Fruit fly (Drosophila melanogaster) whole organism, embryonic: Measurements from ENCODE around the gene CG2321.
A peak's percentile ranks its signal among the peaks of the same experiment; 100 is the strongest.

Experiments
- Awh ChIP-seq: fragments of 200-800 bp; sonication (Bioruptor generic); IDR thresholded peaks from 2 replicates; pipeline ENCODE4, ENCODE4 v1.3.6; 2022; ENCODE audit warnings: missing biosample characterization, missing genetic modification characterization
- CG10321 ChIP-seq: fragments of 200-800 bp; sonication (Bioruptor generic); IDR thresholded peaks from 2 replicates; pipeline ENCODE4 v1.3.6; 2022; ENCODE audit warnings: missing biosample characterization, missing genetic modification characterization
- CG10366 ChIP-seq: fragments of 200-800 bp; sonication (Bioruptor generic); IDR thresholded peaks from 2 replicates; pipeline ENCODE4 v1.3.6; 2022; ENCODE audit warnings: missing biosample characterization, missing genetic modification characterization
- CG12391 ChIP-seq: fragments of 200-800 bp; sonication (Bioruptor generic); optimal IDR thresholded peaks from 3 replicates; lab custom pipeline; 2018; ENCODE audit warnings: missing biosample characterization, mild to moderate bottlenecking, missing genetic modification characterization, moderate library complexity
- CG13287 ChIP-seq: fragments of 200-800 bp; sonication (Bioruptor generic); IDR thresholded peaks from 2 replicates; pipeline ENCODE4 v1.3.6; 2022; ENCODE audit warnings: missing biosample characterization, missing genetic modification characterization; ENCODE audit not compliant: partially characterized antibody
- CG17359 ChIP-seq: fragments of 200-800 bp; sonication (Bioruptor generic); optimal IDR thresholded peaks from 3 replicates; lab custom pipeline; 2018; ENCODE audit warnings: missing biosample characterization, mild to moderate bottlenecking, missing genetic modification characterization, moderate library complexity
- CG17568 ChIP-seq: fragments of 200-800 bp; sonication (Bioruptor generic); optimal IDR thresholded peaks from 2 replicates; lab custom pipeline; 2018; ENCODE audit warnings: missing biosample characterization, mild to moderate bottlenecking, missing genetic modification characterization, moderate library complexity
- CG17829 ChIP-seq: fragments of 200-800 bp; optimal IDR thresholded peaks from 2 replicates; lab custom pipeline; 2019; ENCODE audit warnings: missing biosample characterization, mild to moderate bottlenecking, missing genetic modification characterization, moderate library complexity
- CG17912 ChIP-seq: fragments of 200-800 bp; sonication (Bioruptor generic); optimal IDR thresholded peaks from 2 replicates; lab custom pipeline; 2018; ENCODE audit warnings: missing biosample characterization, mild to moderate bottlenecking, missing genetic modification characterization
- CG1832 ChIP-seq: fragments of 200-800 bp; sonication (Bioruptor generic); optimal IDR thresholded peaks from 2 replicates; lab custom pipeline; 2017; ENCODE audit warnings: missing biosample characterization, mild to moderate bottlenecking, missing genetic modification characterization, inconsistent platforms
- CG2116 ChIP-seq: fragments of 200-800 bp; sonication (Bioruptor generic); optimal IDR thresholded peaks from 3 replicates; lab custom pipeline; 2018; ENCODE audit warnings: missing biosample characterization, mild to moderate bottlenecking, missing genetic modification characterization
- CG2120 ChIP-seq: fragments of 200-800 bp; sonication (Bioruptor generic); optimal IDR thresholded peaks from 3 replicates; lab custom pipeline; 2016; ENCODE audit warnings: missing biosample characterization, missing genetic modification characterization
- CG2202 ChIP-seq: fragments of 200-800 bp; sonication (Bioruptor generic); optimal IDR thresholded peaks from 2 replicates; lab custom pipeline; 2018; ENCODE audit warnings: missing biosample characterization, mild to moderate bottlenecking, missing genetic modification characterization
- CG2712 ChIP-seq: fragments of 200-800 bp; optimal IDR thresholded peaks from 3 replicates; lab custom pipeline; 2019; ENCODE audit warnings: missing biosample characterization, mild to moderate bottlenecking, missing genetic modification characterization, moderate library complexity
- CG33557 ChIP-seq: fragments of 200-800 bp; sonication (Bioruptor generic); optimal IDR thresholded peaks from 2 replicates; lab custom pipeline; 2019; ENCODE audit warnings: missing biosample characterization, mild to moderate bottlenecking, missing genetic modification characterization, moderate library complexity
- CG4617 ChIP-seq: fragments of 200-800 bp; sonication (Bioruptor generic); optimal IDR thresholded peaks from 3 replicates; lab custom pipeline; 2016; ENCODE audit warnings: missing biosample characterization, missing genetic modification characterization, borderline replicate concordance
- CG5180 ChIP-seq: fragments of 200-800 bp; sonication (Bioruptor generic); optimal IDR thresholded peaks from 3 replicates; lab custom pipeline; 2017; ENCODE audit warnings: missing biosample characterization, missing genetic modification characterization, mild to moderate bottlenecking, moderate library complexity, missing genetic modification reagents
- CG6272 ChIP-seq: fragments of 200-800 bp; sonication (Bioruptor generic); IDR thresholded peaks from 2 replicates; pipeline ENCODE4 v1.3.6; 2022; ENCODE audit warnings: missing biosample characterization, missing genetic modification characterization
- CG7271 ChIP-seq: fragments of 200-800 bp; sonication (Bioruptor generic); optimal IDR thresholded peaks from 2 replicates; lab custom pipeline; 2018; ENCODE audit warnings: missing biosample characterization, mild to moderate bottlenecking, missing genetic modification characterization, moderate library complexity
- CG7839 ChIP-seq: fragments of 200-800 bp; sonication (Bioruptor generic); optimal IDR thresholded peaks from 3 replicates; lab custom pipeline; 2018; ENCODE audit warnings: missing biosample characterization, mild to moderate bottlenecking, missing genetic modification characterization, moderate library complexity
- CG9797 ChIP-seq: fragments of 200-800 bp; sonication (Bioruptor generic); optimal IDR thresholded peaks from 3 replicates; lab custom pipeline; 2018; ENCODE audit warnings: missing biosample characterization, mild to moderate bottlenecking, missing genetic modification characterization
- CG9932 ChIP-seq: fragments of 200-800 bp; sonication (Bioruptor generic); IDR thresholded peaks from 2 replicates; pipeline ENCODE4 v1.3.6; 2022; ENCODE audit warnings: missing biosample characterization, missing genetic modification characterization
- CHES-1-like ChIP-seq: fragments of 200-800 bp; sonication (Bioruptor generic); optimal IDR thresholded peaks from 2 replicates; lab custom pipeline; 2016; ENCODE audit warnings: missing biosample characterization, missing genetic modification characterization
- Dp ChIP-seq: fragments of 200-800 bp; sonication (Bioruptor generic); optimal IDR thresholded peaks from 2 replicates; lab custom pipeline; 2018; ENCODE audit warnings: missing biosample characterization, mild to moderate bottlenecking, missing genetic modification characterization, moderate library complexity
- Med ChIP-seq: fragments of 200-800 bp; sonication (Bioruptor generic); peaks from one replicate; lab custom pipeline; 2016; ENCODE audit warnings: missing biosample characterization, missing genetic modification characterization, mild to moderate bottlenecking, inconsistent platforms, moderate library complexity
- Nf-YB ChIP-seq: fragments of 200-800 bp; sonication (Bioruptor generic); optimal IDR thresholded peaks from 3 replicates; lab custom pipeline; 2019; ENCODE audit warnings: missing biosample characterization, mild to moderate bottlenecking, missing genetic modification characterization, moderate library complexity
- Nf-YC ChIP-seq: fragments of 200-800 bp; optimal IDR thresholded peaks from 3 replicates; lab custom pipeline; 2019; ENCODE audit warnings: missing biosample characterization, mild to moderate bottlenecking, missing genetic modification characterization, moderate library complexity
- PHDP ChIP-seq: fragments of 200-800 bp; sonication (Bioruptor generic); optimal IDR thresholded peaks from 3 replicates; lab custom pipeline; 2018; ENCODE audit warnings: missing biosample characterization, mild to moderate bottlenecking, missing genetic modification characterization, moderate library complexity
- Ravus ChIP-seq: fragments of 200-800 bp; sonication (Bioruptor generic); IDR thresholded peaks from 2 replicates; pipeline ENCODE4 v1.3.6; 2022; ENCODE audit warnings: missing biosample characterization, missing genetic modification characterization
- Side ChIP-seq: fragments of 200-800 bp; sonication (Bioruptor generic); optimal IDR thresholded peaks from 2 replicates; lab custom pipeline; 2016; ENCODE audit warnings: missing biosample characterization, missing genetic modification characterization
- Sox100B ChIP-seq: fragments of 200-800 bp; sonication (Bioruptor generic); optimal IDR thresholded peaks from 3 replicates; lab custom pipeline; 2018; ENCODE audit warnings: missing biosample characterization, mild to moderate bottlenecking, missing genetic modification characterization
- Xrp1 ChIP-seq: fragments of 200-800 bp; sonication (Bioruptor generic); IDR thresholded peaks from 2 replicates; pipeline ENCODE4 v1.3.6; 2022; ENCODE audit warnings: missing biosample characterization, missing genetic modification characterization
- abd-A ChIP-seq: fragments of 200-800 bp; sonication (Bioruptor generic); optimal IDR thresholded peaks from 3 replicates; lab custom pipeline; 2019; ENCODE audit warnings: missing biosample characterization, mild to moderate bottlenecking, missing genetic modification characterization, moderate library complexity
- ap ChIP-seq: fragments of 200-800 bp; sonication (Bioruptor generic); IDR thresholded peaks from 2 replicates; pipeline ENCODE4 v1.3.6; 2022; ENCODE audit warnings: missing biosample characterization, missing genetic modification characterization
- bigmax ChIP-seq: fragments of 200-800 bp; sonication (Bioruptor generic); optimal IDR thresholded peaks from 2 replicates; lab custom pipeline; 2018; ENCODE audit warnings: missing biosample characterization, mild to moderate bottlenecking, missing genetic modification characterization
- cas ChIP-seq: fragments of 200-800 bp; sonication (Bioruptor generic); IDR thresholded peaks from 2 replicates; pipeline ENCODE4 v1.3.6; 2022; ENCODE audit warnings: missing biosample characterization, missing genetic modification characterization
- cato ChIP-seq: fragments of 200-800 bp; sonication (Bioruptor generic); optimal IDR thresholded peaks from 2 replicates; lab custom pipeline; 2016; ENCODE audit warnings: missing biosample characterization, missing genetic modification characterization, borderline replicate concordance
- chinmo ChIP-seq: fragments of 200-800 bp; sonication (Bioruptor generic); IDR thresholded peaks from 4 replicates; pipeline ENCODE4 v1.3.6; 2022; ENCODE audit warnings: missing biosample characterization, missing genetic modification characterization; ENCODE audit not compliant: partially characterized antibody
- corto ChIP-seq: fragments of 200-800 bp; sonication (Bioruptor generic); optimal IDR thresholded peaks from 2 replicates; lab custom pipeline; 2016; ENCODE audit warnings: missing biosample characterization, mild to moderate bottlenecking, missing genetic modification characterization, moderate library complexity
- esg ChIP-seq: fragments of 200-800 bp; sonication (Bioruptor generic); conservative IDR thresholded peaks from 2 replicates; pipeline ENCODE4 v1.3.6; 2022; ENCODE audit warnings: missing biosample characterization, missing genetic modification characterization
- hb ChIP-seq: fragments of 200-800 bp; sonication (Bioruptor generic); IDR thresholded peaks from 3 replicates; pipeline ENCODE4 v1.3.6; 2022; ENCODE audit warnings: missing biosample characterization, missing genetic modification characterization; ENCODE audit not compliant: partially characterized antibody
- jumu ChIP-seq: fragments of 200-800 bp; sonication (Bioruptor generic); optimal IDR thresholded peaks from 3 replicates; lab custom pipeline; 2016; ENCODE audit warnings: missing biosample characterization, missing genetic modification characterization
- ken ChIP-seq: fragments of 200-800 bp; sonication (Bioruptor generic); IDR thresholded peaks from 3 replicates; pipeline ENCODE4 v1.3.6; 2022; ENCODE audit warnings: missing biosample characterization, missing genetic modification characterization
- oc ChIP-seq: fragments of 200-800 bp; sonication (Bioruptor generic); optimal IDR thresholded peaks from 2 replicates; lab custom pipeline; 2018; ENCODE audit warnings: missing biosample characterization, mild to moderate bottlenecking, missing genetic modification characterization, moderate library complexity
- sd ChIP-seq: fragments of 200-800 bp; sonication (Bioruptor generic); optimal IDR thresholded peaks from 3 replicates; lab custom pipeline; 2018; ENCODE audit warnings: missing biosample characterization, mild to moderate bottlenecking, missing genetic modification characterization, moderate library complexity
- tx ChIP-seq: fragments of 200-800 bp; sonication (Bioruptor generic); optimal IDR thresholded peaks from 2 replicates; lab custom pipeline; 2016; ENCODE audit warnings: missing biosample characterization, missing genetic modification characterization
- vvl ChIP-seq: fragments of 200-800 bp; sonication (Bioruptor generic); IDR thresholded peaks from 2 replicates; pipeline ENCODE4 v1.3.6; 2022; ENCODE audit warnings: missing biosample characterization, missing genetic modification characterization

Gene CG2321

dm6 chr3R:29522164-29522563 is 33.1 kb upstream of the CG2321 start (continued):
- TF ChIP-seq CG17829 (tag; lab: Kevin White, UChicago) (peak; percentile 80), ken (GFP tag; lab: Robert Waterston, UW) (0 out of 3 replicates have a peak, but pooled peaks have one; percentile 24), CG10366 (GFP tag; lab: Robert Waterston, UW) (0 out of 2 replicates have a peak, but pooled peaks have one; percentile 33), CG2202 (tag; lab: Kevin White, UChicago) (peak; percentile 56), jumu (GFP tag; lab: Kevin White, UChicago) (peak; percentile 7), Xrp1 (GFP tag; lab: Robert Waterston, UW) (peak; percentile 82), CG9932 (GFP tag; lab: Robert Waterston, UW) (no peak), CG2712 (tag; lab: Kevin White, UChicago) (peak; percentile 83), Sox100B (peak; percentile 33), CHES-1-like (GFP tag; lab: Kevin White, UChicago) (no peak)

DNA sequence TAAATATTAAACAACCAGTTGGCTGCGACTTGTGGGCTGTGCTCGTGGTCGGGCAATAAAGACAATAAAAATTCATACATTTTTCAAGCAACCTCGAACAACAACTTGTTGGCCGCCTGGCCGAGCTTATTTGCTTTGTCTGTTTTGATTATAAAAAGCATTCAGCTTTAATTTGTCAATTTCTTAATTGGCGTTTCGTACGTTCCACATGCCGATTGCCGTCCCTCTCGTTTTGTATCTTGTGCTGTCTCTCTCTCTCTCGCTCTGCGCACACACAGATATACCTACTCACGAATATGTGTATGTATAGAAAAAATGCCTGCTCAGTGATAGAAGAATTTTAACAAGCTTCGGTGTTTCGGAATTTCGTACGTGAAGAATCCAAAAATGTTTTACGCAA is 31.1 kb upstream of the CG2321 start:
- TF ChIP-seq sd (tag; lab: Kevin White, UChicago) (peak; percentile 69), CG13287 (GFP tag; lab: Robert Waterston, UW) (no peak), CG7839 (tag; lab: Kevin White, UChicago) (no peak), CG17568 (GFP tag; lab: Kevin White, UChicago) (no peak), Med (GFP tag; lab: Kevin White, UChicago) (peak; percentile 28), CG1832 (GFP tag; lab: Kevin White, UChicago) (peak; percentile 29), Awh (GFP tag; lab: Robert Waterston, UW) (peak; percentile 73; the same call in 1 of the 2 replicates), hb (GFP tag; lab: Robert Waterston, UW) (no peak), esg (GFP tag; lab: Robert Waterston, UW) (no peak), CG2712 (tag; lab: Kevin White, UChicago) (no peak), CG9797 (GFP tag; lab: Kevin White, UChicago) (no peak), CG10321 (GFP tag; lab: Robert Waterston, UW) (peak; percentile 82), abd-A (tag; lab: Kevin White, UChicago) (peak; percentile 63), vvl (GFP tag; lab: Robert Waterston, UW) (peak; percentile 33; the same call in 1 of the 2 replicates), oc (tag; lab: Kevin White, UChicago) (no peak), chinmo (GFP tag; lab: Robert Waterston, UW) (peak; percentile 81; the same call in 1 of the 4 replicates), CG33557 (GFP tag; lab: Kevin White, UChicago) (no peak), CG4617 (GFP tag; lab: Kevin White, UChicago) (no peak), Dp (GFP tag; lab: Kevin White, UChicago) (no peak), CG17912 (GFP tag; lab: Kevin White, UChicago) (no peak), Nf-YC (tag; lab: Kevin White, UChicago) (peak; percentile 88), Side (no peak), tx (GFP tag; lab: Kevin White, UChicago) (no peak), cato (GFP tag; lab: Kevin White, UChicago) (no peak), corto (no peak), CG5180 (GFP tag; lab: Kevin White, UChicago) (peak; percentile 61), Ravus (GFP tag; lab: Robert Waterston, UW) (no peak), CG12391 (tag; lab: Kevin White, UChicago) (no peak), PHDP (tag; lab: Kevin White, UChicago) (no peak), CG7271 (tag; lab: Kevin White, UChicago) (no peak), CG17359 (no peak), CG6272 (no peak), CG2120 (GFP tag; lab: Kevin White, UChicago) (no peak), cas (GFP tag; lab: Robert Waterston, UW) (no peak), bigmax (GFP tag; lab: Kevin White, UChicago) (no peak), CG2116 (no peak), ap (GFP tag; lab: Robert Waterston, UW) (no peak), Nf-YB (GFP tag; lab: Kevin White, UChicago) (peak; percentile 77)
